Fruit fly (Drosophila melanogaster) whole organism, adult: ENCODE data around the gene CG9426.

Source experiments
- CG12768 ChIP-seq: fragments of 200-800 bp; sonication (Bioruptor generic); optimal IDR thresholded peaks from 2 replicates; lab custom pipeline; 2017; ENCODE audit warnings: missing biosample characterization, missing genetic modification characterization, mild to moderate bottlenecking, moderate library complexity, missing genetic modification reagents
- CG7101 ChIP-seq: fragments of 200-800 bp; sonication (Bioruptor generic); optimal IDR thresholded peaks from 2 replicates; lab custom pipeline; 2018; ENCODE audit warnings: missing biosample characterization, mild to moderate bottlenecking, missing genetic modification characterization, moderate library complexity
- Hr96 ChIP-seq: fragments of 200-800 bp; sonication (Bioruptor generic); optimal IDR thresholded peaks from 2 replicates; lab custom pipeline; 2016; ENCODE audit warnings: missing biosample characterization, missing genetic modification characterization
- kay ChIP-seq: fragments of 200-800 bp; sonication (Bioruptor generic); peaks from one replicate; lab custom pipeline; 2016; ENCODE audit warnings: missing biosample characterization, missing genetic modification characterization, borderline replicate concordance

DNA sequence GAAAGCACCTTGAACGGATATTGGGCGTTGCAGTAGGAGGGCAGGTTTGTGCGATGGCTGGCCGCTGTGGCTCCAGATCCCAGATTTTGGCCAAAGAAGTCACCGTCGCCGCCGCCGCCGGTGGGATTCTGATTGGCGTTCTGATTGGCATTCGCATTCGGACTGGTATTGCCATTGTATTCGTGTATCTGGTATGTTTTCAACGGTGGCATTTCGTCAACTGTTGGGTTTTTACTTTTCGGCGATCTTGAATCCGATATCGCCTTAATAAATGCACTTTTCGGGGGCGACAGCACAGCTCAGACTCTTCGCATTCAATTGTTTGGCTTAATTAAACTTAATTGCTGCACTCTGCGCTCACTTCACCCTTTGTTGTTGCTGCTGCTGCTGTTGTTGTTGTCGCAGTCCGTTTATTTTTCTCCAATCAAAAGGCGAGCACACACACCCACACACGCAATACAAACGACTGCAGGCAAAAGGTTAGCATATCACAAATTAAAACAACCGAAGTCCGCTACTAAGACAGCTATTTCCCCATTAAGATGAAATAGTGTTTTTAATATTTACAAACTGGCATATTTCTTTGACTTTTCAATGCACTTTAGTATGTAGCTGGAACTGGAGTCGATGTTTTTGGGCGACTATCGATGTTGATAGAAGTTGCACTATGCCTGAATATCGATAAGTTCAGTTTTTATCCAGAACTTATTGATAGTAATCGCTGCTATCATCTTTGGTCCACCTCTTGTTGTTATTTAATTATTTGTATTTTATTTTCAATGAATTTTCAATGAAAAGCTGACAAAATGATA lies at the start of gene CG9426, which contains the start of gene mRF1:
- TF ChIP-seq CG12768 (GFP tag; lab: Kevin White, UChicago), result peak; percentile 18
- peak; percentile 30 for TF ChIP-seq CG7101 (tag; lab: Kevin White, UChicago)
- TF ChIP-seq Hr96 (GFP tag; lab: Kevin White, UChicago), result no peak
- no peak for TF ChIP-seq kay
